Worm (Caenorhabditis elegans) whole organism, L3 larva: ENCODE measurements around the gene acds-10.

ENCODE experiments used
- R02D3.7 ChIP-seq: fragments of 150-350 bp; optimal IDR thresholded peaks from 2 replicates; lab custom pipeline; 2014; ENCODE audit warnings: missing biosample characterization, missing genetic modification characterization
- ama-1 ChIP-seq: fragments of 150-350 bp; optimal IDR thresholded peaks from 2 replicates; lab custom pipeline; 2018
- elt-1 ChIP-seq: fragments of 150-350 bp; optimal IDR thresholded peaks from 2 replicates; lab custom pipeline; 2014; ENCODE audit warnings: missing biosample characterization, missing genetic modification characterization
- elt-3 ChIP-seq, 3 experiments: fragments of 150-350 bp in 1 of 3; sonication (generic microtip) in 2 of 3; optimal IDR thresholded peaks; 2 replicates in 2 of 3; 4 replicates in 1 of 3; lab custom pipeline; 2014 to 2017; ENCODE audit warnings: missing biosample characterization in 3 of 3, missing genetic modification characterization in 3 of 3
- mdl-1 ChIP-seq: fragments of 150-350 bp; optimal IDR thresholded peaks from 2 replicates; lab custom pipeline; 2014; ENCODE audit warnings: missing biosample characterization, missing genetic modification characterization
- nhr-25 ChIP-seq: sonication (generic microtip); optimal IDR thresholded peaks from 2 replicates; lab custom pipeline; 2017; ENCODE audit warnings: missing biosample characterization, missing genetic modification characterization
- nhr-28 ChIP-seq: fragments of 150-350 bp; optimal IDR thresholded peaks from 2 replicates; lab custom pipeline; 2014; ENCODE audit warnings: missing biosample characterization, missing genetic modification characterization
- nhr-76 ChIP-seq: fragments of 150-350 bp; sonication (generic microtip); optimal IDR thresholded peaks from 5 replicates; lab custom pipeline; 2014; ENCODE audit warnings: missing biosample characterization, missing genetic modification characterization
- pqm-1 ChIP-seq: fragments of 150-350 bp; optimal IDR thresholded peaks from 2 replicates; lab custom pipeline; 2017; ENCODE audit warnings: missing biosample characterization, missing genetic modification characterization, inconsistent platforms
- unc-62 ChIP-seq: fragments of 150-350 bp; sonication (generic microtip); optimal IDR thresholded peaks from 4 replicates; lab custom pipeline; 2014; ENCODE audit warnings: missing biosample characterization, missing genetic modification reagents, missing genetic modification characterization

ce11 chrV:5753432-5753831, 5.8 kb downstream of the acds-10 start, which contains the start of gene pgph-1:
- no peak for TF ChIP-seq nhr-28 (tag; lab: Kevin White, UChicago)
- TF ChIP-seq R02D3.7 (tag; lab: Kevin White, UChicago): no peak
- no peak for TF ChIP-seq elt-3 (tag; optimal IDR thresholded peaks at IDR 0.05; lab: Kevin White, UChicago)
- no peak for TF ChIP-seq nhr-25 (tag; lab: Kevin White, UChicago)
- no peak for TF ChIP-seq mdl-1 (tag; lab: Kevin White, UChicago)
- TF ChIP-seq ama-1 (lab: Kevin White, UChicago): no peak
- TF ChIP-seq nhr-76 (tag; lab: Kevin White, UChicago): no peak
- no peak for TF ChIP-seq unc-62
- no peak for TF ChIP-seq pqm-1 (tag; lab: Kevin White, UChicago)
- no peak for TF ChIP-seq elt-1 (tag; lab: Kevin White, UChicago)
